Fruit fly (Drosophila melanogaster) whole organism: Measurements from ENCODE around the gene Arl4.

Experiments
- Dll ChIP-seq: fragments of >200 bp; optimal IDR thresholded peaks from 2 replicates; lab custom pipeline; 2017
- pan ChIP-seq: fragments of >200 bp; optimal IDR thresholded peaks from 2 replicates; lab custom pipeline; 2017

DNA sequence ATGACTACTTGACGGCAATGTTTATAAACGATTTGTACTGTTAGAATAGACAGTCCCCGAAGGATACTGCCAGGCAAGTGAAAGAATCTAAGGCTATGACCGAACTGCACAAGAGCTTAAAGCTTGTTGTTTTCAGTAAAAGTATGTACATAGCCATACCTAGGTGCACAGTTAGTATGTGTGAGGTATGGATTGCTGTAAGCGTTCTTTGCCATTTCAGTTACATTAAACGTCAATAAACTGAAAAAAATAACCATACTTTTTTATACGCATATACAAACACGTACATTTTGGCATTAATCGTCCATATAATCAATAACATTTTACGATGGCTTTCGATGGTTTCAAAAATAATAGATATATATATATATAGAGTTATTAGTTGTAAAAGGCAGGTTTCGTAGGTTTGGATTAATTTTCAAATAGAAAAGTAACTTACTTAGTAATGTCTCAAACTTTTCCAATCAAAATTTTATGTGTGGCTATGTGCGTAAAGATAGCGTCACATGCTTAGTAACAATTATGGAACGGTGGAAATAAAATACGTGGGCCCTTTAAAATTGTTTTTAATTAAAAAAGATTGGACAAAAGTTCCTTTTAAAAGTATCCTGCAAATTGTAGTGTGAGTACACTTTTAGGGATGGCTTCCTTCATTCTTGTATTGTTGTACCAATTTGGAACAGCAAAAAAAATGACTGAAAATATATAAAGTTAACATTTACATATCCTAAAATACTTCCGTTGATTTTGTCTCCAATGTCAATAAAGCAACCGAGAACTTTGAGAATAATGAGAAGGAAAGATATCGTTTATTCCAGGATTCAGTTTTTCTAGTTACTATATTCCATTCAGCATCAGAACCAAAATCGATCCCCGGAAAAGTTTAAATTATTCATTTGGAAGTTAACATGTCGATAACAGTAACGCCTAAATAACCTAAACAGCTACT lies 14.5 kb upstream of the Arl4 start, which contains the start of gene Abcd1:
- TF ChIP-seq Dll (lab: Kevin White, UChicago) (no peak), pan (no peak)
